Fruit fly (Drosophila melanogaster) whole organism, adult: ENCODE measurements around the gene SLIRP2.

Experiments
- CG11617 ChIP-seq: fragments of 200-800 bp; sonication (Bioruptor generic); optimal IDR thresholded peaks from 2 replicates; lab custom pipeline; 2017; ENCODE audit warnings: mild to moderate bottlenecking, missing biosample characterization, missing genetic modification reagents, missing genetic modification characterization
- CG12768 ChIP-seq: fragments of 200-800 bp; sonication (Bioruptor generic); optimal IDR thresholded peaks from 2 replicates; lab custom pipeline; 2017; ENCODE audit warnings: missing biosample characterization, missing genetic modification characterization, mild to moderate bottlenecking, moderate library complexity, missing genetic modification reagents
- CG14711 ChIP-seq: fragments of 200-800 bp; sonication (Bioruptor generic); optimal IDR thresholded peaks from 2 replicates; lab custom pipeline; 2018; ENCODE audit warnings: missing biosample characterization, mild to moderate bottlenecking, missing genetic modification characterization, moderate library complexity
- CG1620 ChIP-seq: fragments of 200-800 bp; sonication (Bioruptor generic); optimal IDR thresholded peaks from 2 replicates; lab custom pipeline; 2016; ENCODE audit warnings: missing biosample characterization, missing genetic modification characterization
- CG33017 ChIP-seq: fragments of 200-800 bp; sonication (Bioruptor generic); optimal IDR thresholded peaks from 2 replicates; lab custom pipeline; 2018; ENCODE audit warnings: missing biosample characterization, mild to moderate bottlenecking, missing genetic modification characterization, moderate library complexity
- CG5204 ChIP-seq: fragments of 200-800 bp; sonication (Bioruptor generic); optimal IDR thresholded peaks from 2 replicates; lab custom pipeline; 2016; ENCODE audit warnings: missing biosample characterization, missing genetic modification characterization
- CG7045 ChIP-seq: fragments of 200-800 bp; sonication (Bioruptor generic); optimal IDR thresholded peaks from 2 replicates; lab custom pipeline; 2017; ENCODE audit warnings: missing biosample characterization, mild to moderate bottlenecking, missing genetic modification characterization
- CG7101 ChIP-seq: fragments of 200-800 bp; sonication (Bioruptor generic); optimal IDR thresholded peaks from 2 replicates; lab custom pipeline; 2018; ENCODE audit warnings: missing biosample characterization, mild to moderate bottlenecking, missing genetic modification characterization, moderate library complexity
- Clk ChIP-seq: fragments of 200-800 bp; sonication (Bioruptor generic); optimal IDR thresholded peaks from 2 replicates; lab custom pipeline; 2017; ENCODE audit warnings: missing biosample characterization, missing genetic modification characterization
- Crg-1 ChIP-seq: fragments of 200-800 bp; sonication (Bioruptor generic); optimal IDR thresholded peaks from 2 replicates; lab custom pipeline; 2016; ENCODE audit warnings: missing biosample characterization, missing genetic modification characterization
- Hr96 ChIP-seq: fragments of 200-800 bp; sonication (Bioruptor generic); optimal IDR thresholded peaks from 2 replicates; lab custom pipeline; 2016; ENCODE audit warnings: missing biosample characterization, missing genetic modification characterization
- Mnt ChIP-seq: fragments of 200-800 bp; sonication (Bioruptor generic); optimal IDR thresholded peaks from 2 replicates; lab custom pipeline; 2016; ENCODE audit warnings: missing biosample characterization, mild to moderate bottlenecking, missing genetic modification characterization
- bab1 ChIP-seq: fragments of 200-800 bp; sonication (Bioruptor generic); optimal IDR thresholded peaks from 3 replicates; lab custom pipeline; 2019; ENCODE audit warnings: missing biosample characterization, mild to moderate bottlenecking, missing genetic modification characterization, moderate library complexity
- cic ChIP-seq: fragments of 200-800 bp; sonication (Bioruptor generic); optimal IDR thresholded peaks from 2 replicates; lab custom pipeline; 2017; ENCODE audit warnings: missing biosample characterization, mild to moderate bottlenecking, missing genetic modification characterization, moderate library complexity
- cnc ChIP-seq, 2 experiments: fragments of >200 bp; optimal IDR thresholded peaks; 2 replicates each; lab custom pipeline; 2017
- kay ChIP-seq: fragments of 200-800 bp; sonication (Bioruptor generic); peaks from one replicate; lab custom pipeline; 2016; ENCODE audit warnings: missing biosample characterization, missing genetic modification characterization, borderline replicate concordance
- ovo ChIP-seq: fragments of 200-800 bp; sonication (Bioruptor generic); optimal IDR thresholded peaks from 2 replicates; lab custom pipeline; 2016; ENCODE audit warnings: missing biosample characterization, missing genetic modification characterization
- pad ChIP-seq: fragments of 200-800 bp; sonication (Bioruptor generic); optimal IDR thresholded peaks from 3 replicates; lab custom pipeline; 2017; ENCODE audit warnings: missing biosample characterization, missing genetic modification characterization, mild to moderate bottlenecking, moderate library complexity, missing genetic modification reagents
- tj ChIP-seq: fragments of 200-800 bp; sonication (Bioruptor generic); optimal IDR thresholded peaks from 3 replicates; lab custom pipeline; 2017; ENCODE audit warnings: missing biosample characterization, mild to moderate bottlenecking, missing genetic modification characterization, moderate library complexity
- toe ChIP-seq: fragments of 200-800 bp; sonication (Bioruptor generic); optimal IDR thresholded peaks from 2 replicates; lab custom pipeline; 2016; ENCODE audit warnings: missing biosample characterization, missing genetic modification characterization

Gene SLIRP2

DNA sequence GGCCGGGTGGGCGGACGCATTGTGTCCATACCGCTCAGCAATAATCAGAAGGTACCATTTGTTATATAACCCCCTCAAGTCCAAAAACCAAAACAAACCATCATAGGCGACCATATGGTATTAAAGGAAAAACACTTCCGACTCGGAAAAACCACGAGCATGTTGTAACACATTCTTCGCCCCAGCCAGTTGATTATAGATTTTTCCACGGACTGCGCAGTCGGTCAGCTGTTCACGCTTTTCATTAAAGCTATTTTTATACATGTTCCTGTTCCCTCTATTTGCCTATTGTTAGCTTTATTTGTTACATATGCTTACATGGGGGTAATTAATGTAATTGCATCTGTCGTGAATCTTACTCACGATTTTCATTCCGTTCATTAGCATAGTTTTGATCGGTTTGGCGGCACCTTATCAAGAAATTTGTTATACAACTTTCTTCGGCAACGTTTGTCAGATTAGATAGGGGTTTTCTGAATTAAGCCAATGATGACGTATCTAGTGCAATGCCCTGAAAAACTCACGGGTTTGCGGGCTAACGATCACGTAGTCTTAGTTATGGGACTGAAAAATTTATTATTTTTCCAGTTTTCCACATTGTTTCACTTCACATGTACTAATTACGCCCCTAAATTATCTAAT lies 13.9 kb downstream of the SLIRP2 start:
- TF ChIP-seq Hr96 (no peak), cnc (optimal IDR thresholded peaks at IDR 0.05; lab: Kevin White, UChicago) (no peak), CG7045 (GFP tag; lab: Kevin White, UChicago) (no peak), CG7101 (tag; lab: Kevin White, UChicago) (no peak), CG33017 (no peak), Crg-1 (GFP tag; lab: Kevin White, UChicago) (no peak), Clk (GFP tag; lab: Kevin White, UChicago) (no peak), tj (GFP tag; lab: Kevin White, UChicago) (no peak), cic (GFP tag; lab: Kevin White, UChicago) (no peak), CG1620 (GFP tag; lab: Kevin White, UChicago) (no peak)

DNA sequence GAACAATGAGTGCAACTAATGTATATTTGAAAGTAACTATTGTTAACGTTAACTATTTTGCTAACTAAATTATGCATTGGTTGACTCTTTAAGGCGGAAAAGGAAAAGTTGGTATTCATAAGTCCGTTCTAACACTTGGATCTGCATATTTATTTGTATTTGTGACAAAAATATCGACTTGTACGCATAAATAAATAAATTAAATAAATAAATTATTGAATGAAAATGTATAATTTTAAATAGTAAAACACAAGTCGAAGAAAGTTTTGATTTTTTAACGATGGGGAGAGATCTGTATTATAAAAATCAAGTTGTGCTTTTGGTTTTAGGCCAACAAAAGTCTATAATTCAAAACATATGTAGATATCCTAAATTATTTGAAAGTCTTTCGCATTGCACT lies 16.7 kb downstream of the SLIRP2 start, which contains the start of gene CG8036:
Gene CG8036, plus strand, starts transcription at position 301 of the 400 bp plus-strand sequence.
- no peak for TF ChIP-seq pad (GFP tag; lab: Kevin White, UChicago)
- TF ChIP-seq Mnt (GFP tag; lab: Kevin White, UChicago): no peak
- TF ChIP-seq cnc (optimal IDR thresholded peaks at IDR 0.05; lab: Kevin White, UChicago): no peak
- TF ChIP-seq CG14711 (tag; lab: Kevin White, UChicago): no peak

DNA sequence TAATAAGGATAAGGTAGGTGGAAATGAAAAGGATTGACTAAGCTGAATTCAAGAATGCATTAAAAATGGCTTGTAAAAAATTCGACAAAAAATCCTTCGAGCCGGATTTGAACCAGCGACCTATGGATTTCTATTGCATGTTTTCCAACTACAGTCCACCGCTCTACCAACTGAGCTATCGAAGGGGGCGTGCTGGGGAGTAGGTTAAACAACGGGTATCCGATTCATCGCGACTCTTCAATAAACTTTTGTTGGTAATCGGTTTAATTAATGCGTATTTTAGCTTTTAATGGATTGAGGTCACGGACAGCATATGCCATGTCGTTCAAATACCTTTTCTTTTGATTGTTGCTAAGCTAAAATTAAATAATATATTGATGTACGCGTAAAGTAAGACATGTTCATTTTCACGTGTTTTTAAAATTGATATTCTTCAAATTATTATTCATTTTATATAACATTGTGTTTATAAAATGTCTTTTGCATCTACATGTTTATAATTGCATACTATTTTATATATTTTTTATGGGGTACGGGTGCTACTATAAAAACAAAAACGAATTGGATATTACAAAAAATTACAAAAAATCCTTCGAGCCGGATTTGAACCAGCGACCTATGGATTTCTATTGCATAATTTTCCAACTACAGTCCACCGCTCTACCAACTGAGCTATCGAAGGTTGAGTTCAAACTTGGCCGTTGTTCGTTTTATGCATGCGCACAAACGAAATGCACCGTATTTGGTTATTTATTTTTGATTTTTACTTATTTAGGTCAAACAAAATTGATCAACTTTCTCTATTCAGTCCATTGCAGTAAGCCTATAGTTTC lies 17.4 kb downstream of the SLIRP2 start:
- TF ChIP-seq Crg-1 (GFP tag; lab: Kevin White, UChicago) (no peak), cnc (optimal IDR thresholded peaks at IDR 0.05; lab: Kevin White, UChicago) (no peak), CG7101 (tag; lab: Kevin White, UChicago) (no peak), ovo (GFP tag; lab: Kevin White, UChicago) (no peak), kay (GFP tag; lab: Kevin White, UChicago) (peak; percentile 76), CG33017 (no peak), Mnt (GFP tag; lab: Kevin White, UChicago) (no peak), CG5204 (GFP tag; lab: Kevin White, UChicago) (no peak), bab1 (GFP tag; lab: Kevin White, UChicago) (no peak), Hr96 (no peak), pad (GFP tag; lab: Kevin White, UChicago) (no peak), CG1620 (GFP tag; lab: Kevin White, UChicago) (no peak), toe (no peak), CG12768 (GFP tag; lab: Kevin White, UChicago) (peak; percentile 5), cic (GFP tag; lab: Kevin White, UChicago) (no peak), CG14711 (tag; lab: Kevin White, UChicago) (no peak)

DNA sequence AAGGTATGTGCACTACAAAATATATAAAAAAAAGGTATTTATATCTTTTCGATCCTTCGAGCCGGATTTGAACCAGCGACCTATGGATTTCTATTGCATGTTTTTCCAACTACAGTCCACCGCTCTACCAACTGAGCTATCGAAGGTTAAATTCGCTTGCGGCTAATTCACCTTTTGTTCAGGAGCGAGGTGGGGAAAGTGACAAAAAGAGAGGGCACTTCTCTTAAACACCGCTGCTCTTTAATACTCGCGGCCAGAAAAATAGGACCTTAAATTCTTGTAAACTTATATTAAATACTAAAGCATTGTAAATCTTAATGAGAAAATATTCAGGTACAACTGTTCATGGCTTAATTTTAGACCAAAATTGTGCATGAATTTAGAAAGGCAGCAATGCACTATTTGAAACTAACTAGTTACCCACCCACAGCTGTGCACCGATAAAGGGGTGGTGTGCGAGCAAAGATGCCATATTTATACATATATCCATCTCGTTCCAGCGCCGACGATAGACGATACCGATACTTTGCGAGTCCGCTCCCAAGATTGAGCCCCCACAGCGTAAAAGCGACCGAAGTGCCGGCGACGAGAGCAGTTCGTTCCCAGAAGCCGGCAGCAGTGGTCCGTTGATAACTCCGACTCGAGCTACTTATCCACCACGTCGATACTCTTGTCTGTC lies 18.3 kb downstream of the SLIRP2 start:
- TF ChIP-seq Mnt (GFP tag; lab: Kevin White, UChicago): peak; percentile 95
- TF ChIP-seq Hr96: peak; percentile 97
- peak; percentile 93 for TF ChIP-seq CG14711 (tag; lab: Kevin White, UChicago)
- peak; percentile 98 for TF ChIP-seq CG33017
- TF ChIP-seq CG7101 (tag; lab: Kevin White, UChicago): peak; percentile 97
- TF ChIP-seq kay (GFP tag; lab: Kevin White, UChicago): peak; percentile 98
- TF ChIP-seq CG7045 (GFP tag; lab: Kevin White, UChicago): peak; percentile 97
- peak; percentile 97 for TF ChIP-seq bab1 (GFP tag; lab: Kevin White, UChicago)
- peak; percentile 93 for TF ChIP-seq cic (GFP tag; lab: Kevin White, UChicago)
- peak; percentile 90 for TF ChIP-seq tj (GFP tag; lab: Kevin White, UChicago)
- no peak for TF ChIP-seq cnc (optimal IDR thresholded peaks at IDR 0.05; lab: Kevin White, UChicago)
- TF ChIP-seq Crg-1 (GFP tag; lab: Kevin White, UChicago): peak; percentile 95
- TF ChIP-seq CG12768 (GFP tag; lab: Kevin White, UChicago): peak; percentile 98
- TF ChIP-seq pad (GFP tag; lab: Kevin White, UChicago): peak; percentile 99
- TF ChIP-seq CG11617 (GFP tag; lab: Kevin White, UChicago): peak; percentile 98
- TF ChIP-seq ovo (GFP tag; lab: Kevin White, UChicago): peak; percentile 91
- TF ChIP-seq CG5204 (GFP tag; lab: Kevin White, UChicago): no peak
- peak; percentile 98 for TF ChIP-seq toe
- peak; percentile 97 for TF ChIP-seq Clk (GFP tag; lab: Kevin White, UChicago)
- peak; percentile 95 for TF ChIP-seq CG1620 (GFP tag; lab: Kevin White, UChicago)

DNA sequence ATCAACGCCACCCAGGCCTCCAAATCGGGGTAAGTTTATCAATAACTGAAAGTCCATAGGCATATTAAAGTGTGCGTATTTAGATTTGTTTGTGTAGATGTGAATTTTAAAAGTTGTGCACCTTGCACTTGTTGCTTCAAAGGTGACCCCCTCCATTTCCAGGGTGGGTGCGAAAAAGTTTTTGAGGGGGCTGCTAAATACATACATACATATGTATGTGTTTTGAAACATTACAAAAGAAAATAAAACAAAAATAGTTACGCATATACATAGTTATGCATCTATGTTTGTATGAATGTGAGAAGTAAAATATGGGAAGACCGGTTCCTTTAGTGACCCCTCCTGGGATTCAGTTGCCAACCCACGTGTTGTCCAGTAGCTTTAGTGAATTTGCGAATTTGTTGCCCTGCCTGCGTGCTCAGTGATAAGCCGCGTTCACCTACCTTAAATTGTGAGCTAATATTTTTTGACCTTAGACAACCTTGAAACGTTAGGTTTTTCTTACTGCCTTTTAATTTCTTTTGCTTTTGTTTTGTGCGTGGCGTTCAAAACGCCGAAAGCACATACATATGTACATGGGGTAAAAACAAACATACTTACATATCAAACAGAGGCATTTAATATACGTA lies 19.1 kb downstream of the SLIRP2 start:
- no peak for TF ChIP-seq CG1620 (GFP tag; lab: Kevin White, UChicago)
- peak; percentile 8 for TF ChIP-seq CG33017
- TF ChIP-seq Mnt (GFP tag; lab: Kevin White, UChicago): peak; percentile 77
